Fruit fly (Drosophila melanogaster) whole organism, adult: Measurements from ENCODE around the gene Cyp4d14.
A peak's percentile ranks its signal among the peaks of the same experiment; 100 is the strongest.

Experiments used
- CG11617 ChIP-seq: fragments of 200-800 bp; sonication (Bioruptor generic); optimal IDR thresholded peaks from 2 replicates; lab custom pipeline; 2017; ENCODE audit warnings: mild to moderate bottlenecking, missing biosample characterization, missing genetic modification reagents, missing genetic modification characterization
- CG12768 ChIP-seq: fragments of 200-800 bp; sonication (Bioruptor generic); optimal IDR thresholded peaks from 2 replicates; lab custom pipeline; 2017; ENCODE audit warnings: missing biosample characterization, missing genetic modification characterization, mild to moderate bottlenecking, moderate library complexity, missing genetic modification reagents
- CG14711 ChIP-seq: fragments of 200-800 bp; sonication (Bioruptor generic); optimal IDR thresholded peaks from 2 replicates; lab custom pipeline; 2018; ENCODE audit warnings: missing biosample characterization, mild to moderate bottlenecking, missing genetic modification characterization, moderate library complexity
- CG1620 ChIP-seq: fragments of 200-800 bp; sonication (Bioruptor generic); optimal IDR thresholded peaks from 2 replicates; lab custom pipeline; 2016; ENCODE audit warnings: missing biosample characterization, missing genetic modification characterization
- CG33017 ChIP-seq: fragments of 200-800 bp; sonication (Bioruptor generic); optimal IDR thresholded peaks from 2 replicates; lab custom pipeline; 2018; ENCODE audit warnings: missing biosample characterization, mild to moderate bottlenecking, missing genetic modification characterization, moderate library complexity
- CG5204 ChIP-seq: fragments of 200-800 bp; sonication (Bioruptor generic); optimal IDR thresholded peaks from 2 replicates; lab custom pipeline; 2016; ENCODE audit warnings: missing biosample characterization, missing genetic modification characterization
- CG7045 ChIP-seq: fragments of 200-800 bp; sonication (Bioruptor generic); optimal IDR thresholded peaks from 2 replicates; lab custom pipeline; 2017; ENCODE audit warnings: missing biosample characterization, mild to moderate bottlenecking, missing genetic modification characterization
- CG7101 ChIP-seq: fragments of 200-800 bp; sonication (Bioruptor generic); optimal IDR thresholded peaks from 2 replicates; lab custom pipeline; 2018; ENCODE audit warnings: missing biosample characterization, mild to moderate bottlenecking, missing genetic modification characterization, moderate library complexity
- Clk ChIP-seq: fragments of 200-800 bp; sonication (Bioruptor generic); optimal IDR thresholded peaks from 2 replicates; lab custom pipeline; 2017; ENCODE audit warnings: missing biosample characterization, missing genetic modification characterization
- Crg-1 ChIP-seq: fragments of 200-800 bp; sonication (Bioruptor generic); optimal IDR thresholded peaks from 2 replicates; lab custom pipeline; 2016; ENCODE audit warnings: missing biosample characterization, missing genetic modification characterization
- Hr96 ChIP-seq: fragments of 200-800 bp; sonication (Bioruptor generic); optimal IDR thresholded peaks from 2 replicates; lab custom pipeline; 2016; ENCODE audit warnings: missing biosample characterization, missing genetic modification characterization
- Mnt ChIP-seq: fragments of 200-800 bp; sonication (Bioruptor generic); optimal IDR thresholded peaks from 2 replicates; lab custom pipeline; 2016; ENCODE audit warnings: missing biosample characterization, mild to moderate bottlenecking, missing genetic modification characterization
- bab1 ChIP-seq: fragments of 200-800 bp; sonication (Bioruptor generic); optimal IDR thresholded peaks from 3 replicates; lab custom pipeline; 2019; ENCODE audit warnings: missing biosample characterization, mild to moderate bottlenecking, missing genetic modification characterization, moderate library complexity
- cic ChIP-seq: fragments of 200-800 bp; sonication (Bioruptor generic); optimal IDR thresholded peaks from 2 replicates; lab custom pipeline; 2017; ENCODE audit warnings: missing biosample characterization, mild to moderate bottlenecking, missing genetic modification characterization, moderate library complexity
- cnc ChIP-seq, 2 experiments: fragments of >200 bp; optimal IDR thresholded peaks; 2 replicates each; lab custom pipeline; 2017
- kay ChIP-seq: fragments of 200-800 bp; sonication (Bioruptor generic); peaks from one replicate; lab custom pipeline; 2016; ENCODE audit warnings: missing biosample characterization, missing genetic modification characterization, borderline replicate concordance
- ovo ChIP-seq: fragments of 200-800 bp; sonication (Bioruptor generic); optimal IDR thresholded peaks from 2 replicates; lab custom pipeline; 2016; ENCODE audit warnings: missing biosample characterization, missing genetic modification characterization
- pad ChIP-seq: fragments of 200-800 bp; sonication (Bioruptor generic); optimal IDR thresholded peaks from 3 replicates; lab custom pipeline; 2017; ENCODE audit warnings: missing biosample characterization, missing genetic modification characterization, mild to moderate bottlenecking, moderate library complexity, missing genetic modification reagents
- tj ChIP-seq: fragments of 200-800 bp; sonication (Bioruptor generic); optimal IDR thresholded peaks from 3 replicates; lab custom pipeline; 2017; ENCODE audit warnings: missing biosample characterization, mild to moderate bottlenecking, missing genetic modification characterization, moderate library complexity
- toe ChIP-seq: fragments of 200-800 bp; sonication (Bioruptor generic); optimal IDR thresholded peaks from 2 replicates; lab custom pipeline; 2016; ENCODE audit warnings: missing biosample characterization, missing genetic modification characterization

Gene Cyp4d14

dm6 chrX:2163358-2163757 lies 11.8 kb downstream of the Cyp4d14 start:
- TF ChIP-seq cic (GFP tag; lab: Kevin White, UChicago) (no peak), toe (GFP tag; lab: Kevin White, UChicago) (no peak), CG7101 (tag; lab: Kevin White, UChicago) (no peak), CG12768 (GFP tag; lab: Kevin White, UChicago) (no peak), CG5204 (no peak), CG7045 (GFP tag; lab: Kevin White, UChicago) (no peak), pad (GFP tag; lab: Kevin White, UChicago) (no peak), Mnt (GFP tag; lab: Kevin White, UChicago) (no peak), kay (GFP tag; lab: Kevin White, UChicago) (no peak), Clk (GFP tag; lab: Kevin White, UChicago) (no peak), CG33017 (tag; lab: Kevin White, UChicago) (no peak), Hr96 (no peak)

DNA sequence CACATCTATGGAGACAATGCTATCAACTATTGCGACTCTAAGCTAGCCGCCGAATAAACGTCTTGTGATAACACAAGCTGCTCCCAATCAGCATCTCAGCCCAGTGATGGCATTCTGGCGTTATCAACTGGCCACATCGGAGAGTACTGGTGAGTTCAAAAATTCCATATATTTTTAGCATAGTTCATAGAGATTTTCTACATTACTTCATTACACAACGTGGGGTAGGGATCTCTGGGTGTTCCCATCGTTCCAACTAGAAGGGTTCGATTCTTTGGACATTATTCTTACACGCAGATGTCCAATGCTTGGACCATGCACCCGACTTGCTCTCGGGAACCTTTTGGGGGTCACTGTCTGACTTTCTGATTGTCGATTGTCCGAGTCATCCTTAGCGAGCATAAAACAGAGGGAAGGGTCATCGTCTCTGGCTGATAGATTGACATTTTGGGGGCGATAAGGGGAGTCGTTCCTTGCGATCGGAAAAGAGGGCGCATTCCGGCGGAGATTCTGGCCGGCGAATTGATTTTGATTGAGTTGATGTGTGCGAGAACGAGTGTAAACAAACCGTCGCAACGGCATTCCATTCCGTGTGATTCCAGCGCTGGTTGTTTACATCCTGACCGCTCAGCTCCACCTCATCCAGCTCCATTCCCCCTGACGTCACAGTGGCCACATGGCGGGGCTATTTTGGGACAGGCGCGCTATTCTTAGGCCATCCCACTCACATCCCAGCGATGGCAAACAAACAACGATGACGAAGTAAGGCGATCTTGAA lies 12.8 kb downstream of the Cyp4d14 start, which contains the start of the genes Cyp4d1 and CG3630:
Cyp4d1 (minus strand) TSS at position 51 of the 778 bp plus-strand sequence.
CG3630 (plus strand) TSS at position 67 of the 778 bp plus-strand sequence.
- no peak for TF ChIP-seq ovo
- TF ChIP-seq toe (GFP tag; lab: Kevin White, UChicago) = no peak
- no peak for TF ChIP-seq kay (GFP tag; lab: Kevin White, UChicago)
- no peak for TF ChIP-seq Crg-1 (GFP tag; lab: Kevin White, UChicago)
- no peak for TF ChIP-seq Mnt (GFP tag; lab: Kevin White, UChicago)
- TF ChIP-seq CG7045 (GFP tag; lab: Kevin White, UChicago) = no peak
- TF ChIP-seq CG7101 (tag; lab: Kevin White, UChicago) = no peak
- no peak for TF ChIP-seq Clk (GFP tag; lab: Kevin White, UChicago)
- TF ChIP-seq Hr96 = no peak
- no peak for TF ChIP-seq CG5204
- TF ChIP-seq CG11617 (GFP tag; lab: Kevin White, UChicago) = no peak
- no peak for TF ChIP-seq tj (GFP tag; lab: Kevin White, UChicago)
- TF ChIP-seq CG14711 (tag; lab: Kevin White, UChicago) = no peak
- no peak for TF ChIP-seq bab1 (GFP tag; lab: Kevin White, UChicago)
- TF ChIP-seq CG1620 (GFP tag; lab: Kevin White, UChicago) = no peak
- TF ChIP-seq pad (GFP tag; lab: Kevin White, UChicago) = no peak
- no peak for TF ChIP-seq CG12768 (GFP tag; lab: Kevin White, UChicago)
- no peak for TF ChIP-seq cic (GFP tag; lab: Kevin White, UChicago)
- TF ChIP-seq CG33017 (tag; lab: Kevin White, UChicago) = no peak

DNA sequence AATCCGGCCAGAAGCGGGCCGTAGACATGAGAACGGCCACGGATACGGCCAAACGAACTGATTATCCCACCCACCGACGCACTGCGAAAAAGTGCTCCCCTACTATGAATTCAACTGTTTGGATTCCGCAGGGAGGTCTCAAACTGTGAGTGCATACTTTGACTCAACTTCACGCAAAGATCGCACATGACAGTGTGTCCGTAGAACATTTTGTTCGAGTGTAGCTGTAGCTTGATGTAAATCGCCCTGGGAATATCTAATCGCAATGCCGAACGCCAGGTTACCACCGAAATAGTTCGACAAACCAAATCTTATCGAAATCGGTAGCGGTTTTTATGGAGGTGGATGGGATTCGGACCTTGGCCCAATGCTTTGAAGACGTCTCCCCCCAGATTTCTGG lies 14.1 kb downstream of the Cyp4d14 start:
- no peak for TF ChIP-seq Crg-1 (GFP tag; lab: Kevin White, UChicago)
- no peak for TF ChIP-seq CG14711 (tag; lab: Kevin White, UChicago)
- TF ChIP-seq tj (GFP tag; lab: Kevin White, UChicago) = no peak
- TF ChIP-seq CG33017 (tag; lab: Kevin White, UChicago) = no peak
- no peak for TF ChIP-seq pad (GFP tag; lab: Kevin White, UChicago)
- no peak for TF ChIP-seq Clk (GFP tag; lab: Kevin White, UChicago)

dm6 chrX:2158668-2159163 lies 16.4 kb downstream of the Cyp4d14 start, which contains the start of gene wapl:
TSS of gene wapl (minus strand) at chrX:2158983.
- TF ChIP-seq Mnt (GFP tag; lab: Kevin White, UChicago) = peak; percentile 61
- peak; percentile 27 for TF ChIP-seq CG7101 (tag; lab: Kevin White, UChicago)
- no peak for TF ChIP-seq CG11617 (GFP tag; lab: Kevin White, UChicago)
- TF ChIP-seq ovo = no peak
- no peak for TF ChIP-seq tj (GFP tag; lab: Kevin White, UChicago)
- no peak for TF ChIP-seq kay (GFP tag; lab: Kevin White, UChicago)
- TF ChIP-seq CG14711 (tag; lab: Kevin White, UChicago) = peak; percentile 34
- TF ChIP-seq Clk (GFP tag; lab: Kevin White, UChicago) = no peak
- no peak for TF ChIP-seq Hr96
- TF ChIP-seq pad (GFP tag; lab: Kevin White, UChicago) = peak; percentile 16
- no peak for TF ChIP-seq cnc (optimal IDR thresholded peaks at IDR 0.05; lab: Kevin White, UChicago)
- no peak for TF ChIP-seq CG7045 (GFP tag; lab: Kevin White, UChicago)
- no peak for TF ChIP-seq toe (GFP tag; lab: Kevin White, UChicago)
- no peak for TF ChIP-seq CG12768 (GFP tag; lab: Kevin White, UChicago)
- no peak for TF ChIP-seq cic (GFP tag; lab: Kevin White, UChicago)
- TF ChIP-seq CG1620 (GFP tag; lab: Kevin White, UChicago) = peak; percentile 47
- TF ChIP-seq CG5204 = no peak
- TF ChIP-seq Crg-1 (GFP tag; lab: Kevin White, UChicago) = peak; percentile 11
- no peak for TF ChIP-seq CG33017 (tag; lab: Kevin White, UChicago)
- TF ChIP-seq bab1 (GFP tag; lab: Kevin White, UChicago) = peak; percentile 79

DNA sequence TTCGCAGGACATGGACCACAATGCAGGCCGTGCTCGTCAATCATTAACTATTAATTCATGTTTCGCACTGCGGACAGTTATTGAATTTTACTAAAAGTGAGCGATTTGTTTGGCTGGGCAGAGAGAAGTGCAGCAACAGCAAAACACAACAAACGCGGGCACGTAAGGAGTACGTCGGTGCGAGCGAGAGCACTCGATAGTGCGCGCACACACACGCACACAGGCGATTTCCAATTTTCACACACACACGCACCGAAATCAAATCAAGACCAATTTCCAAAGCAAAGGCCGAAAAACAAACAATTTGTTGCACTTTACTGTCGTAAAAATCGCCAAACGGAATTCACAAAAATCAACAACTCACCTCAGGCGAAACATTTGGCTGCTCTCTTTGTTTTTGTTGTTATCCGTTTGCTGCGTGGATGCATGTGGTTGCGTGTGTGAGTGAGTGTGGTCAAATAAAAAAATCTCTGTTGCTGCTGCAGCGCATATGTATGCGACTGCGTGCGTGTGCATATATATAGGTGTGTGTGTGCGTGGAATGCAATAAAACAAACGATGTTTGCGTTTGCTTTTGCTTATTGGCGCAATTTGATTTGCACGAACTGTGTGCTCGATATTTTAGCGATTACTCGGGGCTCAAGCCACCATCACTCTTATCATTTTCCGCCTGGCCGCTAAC lies 17.0 kb downstream of the Cyp4d14 start:
- TF ChIP-seq CG7101 (tag; lab: Kevin White, UChicago) = no peak
- no peak for TF ChIP-seq CG7045 (GFP tag; lab: Kevin White, UChicago)
- TF ChIP-seq Mnt (GFP tag; lab: Kevin White, UChicago) = peak; percentile 31
- peak; percentile 25 for TF ChIP-seq pad (GFP tag; lab: Kevin White, UChicago)
- TF ChIP-seq ovo = no peak
- peak; percentile 86 for TF ChIP-seq tj (GFP tag; lab: Kevin White, UChicago)
- no peak for TF ChIP-seq CG1620 (GFP tag; lab: Kevin White, UChicago)
- TF ChIP-seq cnc (optimal IDR thresholded peaks at IDR 0.05; lab: Kevin White, UChicago) = no peak
- TF ChIP-seq kay (GFP tag; lab: Kevin White, UChicago) = no peak
- TF ChIP-seq CG12768 (GFP tag; lab: Kevin White, UChicago) = no peak
- no peak for TF ChIP-seq toe (GFP tag; lab: Kevin White, UChicago)
- no peak for TF ChIP-seq CG14711 (tag; lab: Kevin White, UChicago)
- no peak for TF ChIP-seq CG11617 (GFP tag; lab: Kevin White, UChicago)
- no peak for TF ChIP-seq Crg-1 (GFP tag; lab: Kevin White, UChicago)
- TF ChIP-seq Clk (GFP tag; lab: Kevin White, UChicago) = no peak
- TF ChIP-seq Hr96 = no peak
